Worm (Caenorhabditis elegans): ENCODE measurements around the gene Y39F10A.6.
A peak's percentile ranks its signal among the peaks of the same experiment; 100 is the strongest.

Y39F10A.6 gene

ce11 chrII:782903-783302 is 529 bp downstream of the Y39F10A.6 start, which contains the start of gene Y39F10A.3:
Gene Y39F10A.3 (minus strand): TSS chrII:783003.
- TF ChIP-seq hmbx-1 (tag; optimal IDR thresholded peaks at IDR 0.05) (no peak), pes-1 (GFP tag; IDR thresholded peaks at IDR 0.05) (no peak), ama-1 (optimal IDR thresholded peaks at IDR 0.05) (no peak), sea-1 (GFP tag; conservative IDR thresholded peaks at IDR 0.05) (no peak), tbx-11 (GFP tag; IDR thresholded peaks at IDR 0.05) (no peak), B0310.2 (tag; optimal IDR thresholded peaks at IDR 0.05) (no peak), scrt-1 (GFP tag; IDR thresholded peaks at IDR 0.05) (no peak), hmg-4 (GFP tag; optimal IDR thresholded peaks at IDR 0.05) (no peak), F13C5.2 (tag; optimal IDR thresholded peaks at IDR 0.05) (no peak), tbx-37 (GFP tag; conservative IDR thresholded peaks at IDR 0.05) (no peak), hnd-1 (tag; optimal IDR thresholded peaks at IDR 0.05) (no peak), flt-1 (GFP tag; IDR thresholded peaks at IDR 0.05) (no peak), ets-7 (tag; optimal IDR thresholded peaks at IDR 0.05) (no peak)

ce11 chrII:775033-775432 is 8.4 kb downstream of the Y39F10A.6 start, which contains the start of gene Y39F10A.1:
Gene Y39F10A.1 (plus strand): TSS chrII:775333.
- TF ChIP-seq tra-4 (tag; optimal IDR thresholded peaks at IDR 0.05) = no peak
- TF ChIP-seq F13C5.2 (tag; optimal IDR thresholded peaks at IDR 0.05) = no peak
- no peak for TF ChIP-seq sea-1 (GFP tag; conservative IDR thresholded peaks at IDR 0.05)
- no peak for TF ChIP-seq B0310.2 (tag; optimal IDR thresholded peaks at IDR 0.05)
- no peak for TF ChIP-seq hmg-4 (GFP tag; optimal IDR thresholded peaks at IDR 0.05)
- TF ChIP-seq ets-7 (tag; optimal IDR thresholded peaks at IDR 0.05) = no peak
- no peak for TF ChIP-seq pes-1 (GFP tag; IDR thresholded peaks at IDR 0.05)
- TF ChIP-seq ama-1 (optimal IDR thresholded peaks at IDR 0.05) = no peak
- TF ChIP-seq ceh-13 (GFP tag; optimal IDR thresholded peaks at IDR 0.05) = no peak
- no peak for TF ChIP-seq hmbx-1 (tag; optimal IDR thresholded peaks at IDR 0.05)
- no peak for TF ChIP-seq flt-1 (GFP tag; IDR thresholded peaks at IDR 0.05)
- no peak for TF ChIP-seq hnd-1 (tag; optimal IDR thresholded peaks at IDR 0.05)
- TF ChIP-seq ceh-36 (tag; optimal IDR thresholded peaks at IDR 0.05) = no peak
- TF ChIP-seq aly-1 (tag; optimal IDR thresholded peaks at IDR 0.05) = no peak

- TF ChIP-seq scrt-1 (GFP tag; IDR thresholded peaks at IDR 0.05) (no peak), aly-1 (tag; optimal IDR thresholded peaks at IDR 0.05) (no peak), hnd-1 (tag; optimal IDR thresholded peaks at IDR 0.05) (no peak), tbx-37 (GFP tag; conservative IDR thresholded peaks at IDR 0.05) (no peak), pes-1 (GFP tag; IDR thresholded peaks at IDR 0.05) (no peak), sea-1 (GFP tag; conservative IDR thresholded peaks at IDR 0.05) (no peak), ceh-13 (GFP tag; optimal IDR thresholded peaks at IDR 0.05) (no peak), flt-1 (GFP tag; IDR thresholded peaks at IDR 0.05) (no peak), tbx-11 (GFP tag; IDR thresholded peaks at IDR 0.05) (no peak)
Observed at ce11 chrII:773830-774229, 9.6 kb downstream of the Y39F10A.6 start.

- TF ChIP-seq aly-1 (tag; optimal IDR thresholded peaks at IDR 0.05) = no peak
- TF ChIP-seq flt-1 (GFP tag; IDR thresholded peaks at IDR 0.05) = no peak
- no peak for TF ChIP-seq ceh-13 (GFP tag; optimal IDR thresholded peaks at IDR 0.05)
- no peak for TF ChIP-seq sea-1 (GFP tag; conservative IDR thresholded peaks at IDR 0.05)
- no peak for TF ChIP-seq pes-1 (GFP tag; IDR thresholded peaks at IDR 0.05)
- no peak for TF ChIP-seq ets-7 (tag; optimal IDR thresholded peaks at IDR 0.05)
- no peak for TF ChIP-seq tra-4 (tag; optimal IDR thresholded peaks at IDR 0.05)
- TF ChIP-seq hnd-1 (tag; optimal IDR thresholded peaks at IDR 0.05) = no peak
- TF ChIP-seq hmg-4 (GFP tag; optimal IDR thresholded peaks at IDR 0.05) = no peak
- no peak for TF ChIP-seq scrt-1 (GFP tag; IDR thresholded peaks at IDR 0.05)
- no peak for TF ChIP-seq ceh-36 (tag; optimal IDR thresholded peaks at IDR 0.05)
- no peak for TF ChIP-seq F13C5.2 (tag; optimal IDR thresholded peaks at IDR 0.05)
- TF ChIP-seq tbx-11 (GFP tag; IDR thresholded peaks at IDR 0.05) = no peak
- no peak for TF ChIP-seq hmbx-1 (tag; optimal IDR thresholded peaks at IDR 0.05)
- TF ChIP-seq tbx-37 (GFP tag; conservative IDR thresholded peaks at IDR 0.05) = no peak
- TF ChIP-seq B0310.2 (tag; optimal IDR thresholded peaks at IDR 0.05) = no peak
Observed at ce11 chrII:770253-770652, 13.2 kb downstream of the Y39F10A.6 start, which contains the start of gene C08G5.6. Gene C08G5.6 (plus strand): TSS chrII:770553.

ce11 chrII:769250-769649 is 14.2 kb downstream of the Y39F10A.6 start:
- TF ChIP-seq hmg-4 (GFP tag; optimal IDR thresholded peaks at IDR 0.05) (no peak), tra-4 (tag; optimal IDR thresholded peaks at IDR 0.05) (no peak), ets-7 (tag; optimal IDR thresholded peaks at IDR 0.05) (no peak), flt-1 (GFP tag; IDR thresholded peaks at IDR 0.05) (no peak), aly-1 (tag; optimal IDR thresholded peaks at IDR 0.05) (no peak)

ce11 chrII:765219-765618 is 18.2 kb downstream of the Y39F10A.6 start, which contains the start of gene C08G5.7:
Gene C08G5.7 (minus strand): TSS chrII:765319.
- TF ChIP-seq flt-1 (GFP tag; IDR thresholded peaks at IDR 0.05) (no peak), tbx-37 (GFP tag; conservative IDR thresholded peaks at IDR 0.05) (no peak), scrt-1 (GFP tag; IDR thresholded peaks at IDR 0.05) (no peak), ama-1 (optimal IDR thresholded peaks at IDR 0.05) (no peak), B0310.2 (tag; optimal IDR thresholded peaks at IDR 0.05) (no peak), pes-1 (GFP tag; IDR thresholded peaks at IDR 0.05) (no peak), hnd-1 (tag; optimal IDR thresholded peaks at IDR 0.05) (no peak), aly-1 (tag; optimal IDR thresholded peaks at IDR 0.05) (no peak), hmbx-1 (tag; optimal IDR thresholded peaks at IDR 0.05) (no peak), ets-7 (tag; optimal IDR thresholded peaks at IDR 0.05) (no peak), sea-1 (GFP tag; conservative IDR thresholded peaks at IDR 0.05) (no peak), ceh-36 (tag; optimal IDR thresholded peaks at IDR 0.05) (no peak), hmg-4 (GFP tag; optimal IDR thresholded peaks at IDR 0.05) (no peak), tra-4 (tag; optimal IDR thresholded peaks at IDR 0.05) (no peak), ceh-13 (GFP tag; optimal IDR thresholded peaks at IDR 0.05) (no peak)

ce11 chrII:764385-764784 is 19.0 kb downstream of the Y39F10A.6 start:
- no peak for TF ChIP-seq ama-1 (optimal IDR thresholded peaks at IDR 0.05)
- no peak for TF ChIP-seq ceh-13 (GFP tag; optimal IDR thresholded peaks at IDR 0.05)
- no peak for TF ChIP-seq F13C5.2 (tag; optimal IDR thresholded peaks at IDR 0.05)
- no peak for TF ChIP-seq scrt-1 (GFP tag; IDR thresholded peaks at IDR 0.05)
- 0 out of 2 replicates have a peak, but pooled peaks have one; percentile 15 for TF ChIP-seq pes-1 (GFP tag; IDR thresholded peaks at IDR 0.05)
- TF ChIP-seq tra-4 (tag; optimal IDR thresholded peaks at IDR 0.05) = no peak
- TF ChIP-seq tbx-11 (GFP tag; IDR thresholded peaks at IDR 0.05) = no peak
- TF ChIP-seq aly-1 (tag; optimal IDR thresholded peaks at IDR 0.05) = no peak
